Fruit fly (Drosophila melanogaster) whole organism, embryonic: Measurements from ENCODE around the gene PIG-T.
A peak's percentile ranks its signal among the peaks of the same experiment; 100 is the strongest.

ENCODE experiments used
- ATbp ChIP-seq: fragments of 200-800 bp; sonication (Bioruptor generic); optimal IDR thresholded peaks from 2 replicates; lab custom pipeline; 2017; ENCODE audit warnings: missing biosample characterization, mild to moderate bottlenecking, missing genetic modification characterization, missing genetic modification reagents
- BEAF-32 ChIP-seq: fragments of 200-800 bp; sonication (Bioruptor generic); optimal IDR thresholded peaks from 3 replicates; lab custom pipeline; 2017; ENCODE audit warnings: missing biosample characterization, missing genetic modification characterization, mild to moderate bottlenecking, moderate library complexity, missing genetic modification reagents
- CG10654 ChIP-seq: fragments of 200-800 bp; sonication (Bioruptor generic); optimal IDR thresholded peaks from 2 replicates; lab custom pipeline; 2016; ENCODE audit warnings: missing biosample characterization, missing genetic modification characterization
- CG13287 ChIP-seq: fragments of 200-800 bp; sonication (Bioruptor generic); IDR thresholded peaks from 2 replicates; pipeline ENCODE4 v1.3.6; 2022; ENCODE audit warnings: missing biosample characterization, missing genetic modification characterization; ENCODE audit not compliant: partially characterized antibody
- CG13624 ChIP-seq: fragments of 200-800 bp; sonication (Bioruptor generic); optimal IDR thresholded peaks from 2 replicates; lab custom pipeline; 2016; ENCODE audit warnings: missing biosample characterization, missing genetic modification characterization
- CG15514 ChIP-seq: fragments of 200-800 bp; sonication (Bioruptor generic); optimal IDR thresholded peaks from 3 replicates; lab custom pipeline; 2017; ENCODE audit warnings: missing biosample characterization, missing genetic modification characterization, mild to moderate bottlenecking, moderate library complexity, missing genetic modification reagents
- CG1602 ChIP-seq: fragments of 200-800 bp; sonication (Bioruptor generic); optimal IDR thresholded peaks from 3 replicates; lab custom pipeline; 2016; ENCODE audit warnings: missing biosample characterization, missing genetic modification characterization
- CG17829 ChIP-seq: fragments of 200-800 bp; optimal IDR thresholded peaks from 2 replicates; lab custom pipeline; 2019; ENCODE audit warnings: missing biosample characterization, mild to moderate bottlenecking, missing genetic modification characterization, moderate library complexity
- CG1832 ChIP-seq: fragments of 200-800 bp; sonication (Bioruptor generic); optimal IDR thresholded peaks from 2 replicates; lab custom pipeline; 2017; ENCODE audit warnings: missing biosample characterization, mild to moderate bottlenecking, missing genetic modification characterization, inconsistent platforms
- CG31224 ChIP-seq: fragments of 200-800 bp; sonication (Bioruptor generic); IDR thresholded peaks from 2 replicates; pipeline ENCODE4 v1.3.6; 2022; ENCODE audit warnings: missing biosample characterization, missing genetic modification characterization
- CG3726 ChIP-seq: fragments of 200-800 bp; sonication (Bioruptor generic); IDR thresholded peaks from 3 replicates; pipeline ENCODE4, ENCODE4 v1.3.6; 2022; ENCODE audit warnings: missing biosample characterization, missing genetic modification characterization
- CG3838 ChIP-seq: fragments of 200-800 bp; sonication (Bioruptor generic); optimal IDR thresholded peaks from 3 replicates; lab custom pipeline; 2016; ENCODE audit warnings: missing biosample characterization, missing genetic modification characterization
- CG5953 ChIP-seq: fragments of 200-800 bp; sonication (Bioruptor generic); IDR thresholded peaks from 2 replicates; pipeline ENCODE4 v1.3.6; 2022; ENCODE audit warnings: missing biosample characterization, missing genetic modification characterization
- CG6254 ChIP-seq: fragments of 200-800 bp; sonication (Bioruptor generic); optimal IDR thresholded peaks from 3 replicates; lab custom pipeline; 2017; ENCODE audit warnings: mild to moderate bottlenecking, missing biosample characterization, missing genetic modification reagents, missing genetic modification characterization
- CG7357 ChIP-seq: fragments of 200-800 bp; sonication (Bioruptor generic); IDR thresholded peaks from 3 replicates; pipeline ENCODE4 v1.3.6; 2022; ENCODE audit warnings: missing biosample characterization, missing genetic modification characterization
- CG7786 ChIP-seq: fragments of 200-800 bp; sonication (Bioruptor generic); optimal IDR thresholded peaks from 2 replicates; lab custom pipeline; 2016; ENCODE audit warnings: missing biosample characterization, missing genetic modification characterization
- D19A ChIP-seq: fragments of 200-800 bp; optimal IDR thresholded peaks from 3 replicates; lab custom pipeline; 2019; ENCODE audit warnings: missing biosample characterization, mild to moderate bottlenecking, missing genetic modification characterization, moderate library complexity
- Dll ChIP-seq: fragments of 200-800 bp; sonication (Bioruptor generic); IDR thresholded peaks from 4 replicates; pipeline ENCODE4 v1.3.6; 2022; ENCODE audit warnings: missing biosample characterization, missing genetic modification characterization; ENCODE audit not compliant: partially characterized antibody
- Kr ChIP-seq: fragments of 200-800 bp; sonication (Bioruptor generic); optimal IDR thresholded peaks from 2 replicates; lab custom pipeline; 2017; ENCODE audit warnings: missing biosample characterization, mild to moderate bottlenecking, missing genetic modification characterization
- Lim3 ChIP-seq: fragments of 200-800 bp; sonication (Bioruptor generic); IDR thresholded peaks from 2 replicates; pipeline ENCODE4 v1.3.6; 2022; ENCODE audit warnings: missing biosample characterization, missing genetic modification characterization
- NC2β ChIP-seq: fragments of 200-800 bp; sonication (Bioruptor generic); optimal IDR thresholded peaks from 2 replicates; lab custom pipeline; 2016; ENCODE audit warnings: missing biosample characterization, missing genetic modification characterization
- NfI ChIP-seq: fragments of 200-800 bp; sonication (Bioruptor generic); optimal IDR thresholded peaks from 3 replicates; lab custom pipeline; 2018; ENCODE audit warnings: missing biosample characterization, mild to moderate bottlenecking, missing genetic modification characterization, moderate library complexity
- Poxn ChIP-seq: fragments of 200-800 bp; sonication (Bioruptor generic); IDR thresholded peaks from 2 replicates; pipeline ENCODE4 v1.3.6; 2022; ENCODE audit warnings: missing biosample characterization, missing genetic modification characterization
- Ssrp ChIP-seq: fragments of 200-800 bp; sonication (Bioruptor generic); optimal IDR thresholded peaks from 2 replicates; lab custom pipeline; 2018; ENCODE audit warnings: missing biosample characterization, mild to moderate bottlenecking, missing genetic modification characterization, moderate library complexity
- Tbp ChIP-seq: fragments of >200 bp; optimal IDR thresholded peaks from 2 replicates; lab custom pipeline; 2018; ENCODE audit warnings: missing biosample characterization, missing genetic modification characterization
- Trl ChIP-seq, 3 experiments: fragments of >200 bp in 2 of 3; fragments of 200-800 bp in 1 of 3; sonication (Bioruptor generic) in 1 of 3; optimal IDR thresholded peaks; 2 replicates in 1 of 3; 3 replicates in 2 of 3; lab custom pipeline; 2016 to 2017; ENCODE audit warnings: missing biosample characterization in 1 of 3, missing genetic modification characterization in 1 of 3
- ase ChIP-seq: fragments of 200-800 bp; sonication (Bioruptor generic); IDR thresholded peaks from 3 replicates; pipeline ENCODE4 v1.3.6; 2022; ENCODE audit warnings: missing biosample characterization, missing genetic modification characterization
- bigmax ChIP-seq: fragments of 200-800 bp; sonication (Bioruptor generic); optimal IDR thresholded peaks from 2 replicates; lab custom pipeline; 2018; ENCODE audit warnings: missing biosample characterization, mild to moderate bottlenecking, missing genetic modification characterization
- cad ChIP-seq: fragments of >200 bp; optimal IDR thresholded peaks from 2 replicates; lab custom pipeline; 2017; ENCODE audit warnings: missing biosample characterization, missing genetic modification characterization
- disco-r ChIP-seq: fragments of 200-800 bp; sonication (Bioruptor generic); optimal IDR thresholded peaks from 2 replicates; lab custom pipeline; 2016; ENCODE audit warnings: missing biosample characterization, missing genetic modification characterization
- dm ChIP-seq: fragments of 200-800 bp; sonication (Bioruptor generic); optimal IDR thresholded peaks from 3 replicates; lab custom pipeline; 2016; ENCODE audit warnings: missing biosample characterization, missing genetic modification characterization
- dmrt11E ChIP-seq: fragments of 200-800 bp; sonication (Bioruptor generic); optimal IDR thresholded peaks from 3 replicates; lab custom pipeline; 2018; ENCODE audit warnings: missing biosample characterization, mild to moderate bottlenecking, missing genetic modification characterization, moderate library complexity
- gem ChIP-seq: fragments of 200-800 bp; sonication (Bioruptor generic); optimal IDR thresholded peaks from 2 replicates; lab custom pipeline; 2019; ENCODE audit warnings: missing biosample characterization, mild to moderate bottlenecking, missing genetic modification characterization, moderate library complexity
- hkb ChIP-seq, 2 experiments: fragments of 200-800 bp in 1 of 2; fragments of >200 bp in 1 of 2; sonication (Bioruptor generic) in 1 of 2; IDR thresholded peaks in 1 of 2; optimal IDR thresholded peaks in 1 of 2; 2 replicates each; pipeline versions ENCODE4 v1.3.6 to Lab custom; 2017 to 2022; ENCODE audit warnings: missing biosample characterization in 1 of 2, missing genetic modification characterization in 1 of 2
- knrl ChIP-seq: fragments of 200-800 bp; sonication (Bioruptor generic); IDR thresholded peaks from 3 replicates; pipeline ENCODE4 v1.3.6; 2022; ENCODE audit warnings: missing biosample characterization, missing genetic modification characterization; ENCODE audit not compliant: partially characterized antibody
- lab ChIP-seq: fragments of 200-800 bp; sonication (Bioruptor generic); optimal IDR thresholded peaks from 3 replicates; lab custom pipeline; 2017; ENCODE audit warnings: missing biosample characterization, missing genetic modification characterization, mild to moderate bottlenecking, moderate library complexity, missing genetic modification reagents
- lola ChIP-seq, 3 experiments: fragments of >200 bp in 2 of 3; fragments of 200-800 bp in 1 of 3; sonication (Bioruptor generic) in 1 of 3; optimal IDR thresholded peaks; 2 replicates each; lab custom pipeline; 2017 to 2019; ENCODE audit warnings: missing biosample characterization in 3 of 3, missing genetic modification characterization in 3 of 3, mild to moderate bottlenecking in 1 of 3, moderate library complexity in 1 of 3
- mam ChIP-seq: fragments of 200-800 bp; sonication (Bioruptor generic); optimal IDR thresholded peaks from 3 replicates; lab custom pipeline; 2016; ENCODE audit warnings: missing biosample characterization, missing genetic modification characterization
- org-1 ChIP-seq: fragments of 200-800 bp; sonication (Bioruptor generic); optimal IDR thresholded peaks from 2 replicates; lab custom pipeline; 2017; ENCODE audit warnings: missing biosample characterization, missing genetic modification characterization
- pros ChIP-seq: fragments of 200-800 bp; sonication (Bioruptor generic); optimal IDR thresholded peaks from 3 replicates; lab custom pipeline; 2019; ENCODE audit warnings: missing biosample characterization, mild to moderate bottlenecking, missing genetic modification characterization, moderate library complexity
- psq ChIP-seq: fragments of 200-800 bp; sonication (Bioruptor generic); optimal IDR thresholded peaks from 2 replicates; lab custom pipeline; 2017; ENCODE audit warnings: missing biosample characterization, missing genetic modification characterization
- seq ChIP-seq: fragments of 200-800 bp; sonication (Bioruptor generic); IDR thresholded peaks from 2 replicates; pipeline ENCODE4 v1.3.6; 2022; ENCODE audit warnings: missing biosample characterization, missing genetic modification characterization
- tna ChIP-seq: fragments of 200-800 bp; sonication (Bioruptor generic); IDR thresholded peaks from 2 replicates; pipeline ENCODE4 v1.3.6; 2022; ENCODE audit warnings: missing biosample characterization, missing genetic modification characterization; ENCODE audit not compliant: partially characterized antibody
- ttk ChIP-seq: fragments of 200-800 bp; sonication (Bioruptor generic); IDR thresholded peaks from 2 replicates; pipeline ENCODE4 v2.1.2; 2022; ENCODE audit warnings: missing biosample characterization, missing genetic modification characterization
- tup ChIP-seq: fragments of 200-800 bp; sonication (Bioruptor generic); optimal IDR thresholded peaks from 2 replicates; lab custom pipeline; 2016; ENCODE audit warnings: missing biosample characterization, mild to moderate bottlenecking, missing genetic modification characterization, moderate library complexity
- usp ChIP-seq: fragments of >200 bp; optimal IDR thresholded peaks from 2 replicates; lab custom pipeline; 2017; ENCODE audit warnings: missing biosample characterization, missing genetic modification characterization
- wdn ChIP-seq: fragments of 200-800 bp; sonication (Bioruptor generic); IDR thresholded peaks from 2 replicates; pipeline ENCODE4 v1.3.6; 2022; ENCODE audit warnings: missing biosample characterization, missing genetic modification characterization

PIG-T gene

dm6 chrX:8398177-8399018 lies 8.7 kb downstream of the PIG-T start, which contains the start of gene CG10555 (continued):
- TF ChIP-seq CG13624 (GFP tag; lab: Kevin White, UChicago) = peak; percentile 76
- peak; percentile 47 for TF ChIP-seq CG15514 (GFP tag; lab: Kevin White, UChicago)
- peak; percentile 75 for TF ChIP-seq CG17829 (tag; lab: Kevin White, UChicago)
- TF ChIP-seq Dll (GFP tag; lab: Robert Waterston, UW) = peak; percentile 69; the same call in 3 of the 4 replicates
- TF ChIP-seq ase (GFP tag; lab: Robert Waterston, UW) = peak; percentile 86
- peak; percentile 79 for TF ChIP-seq CG10654 (GFP tag; lab: Kevin White, UChicago)
- TF ChIP-seq Lim3 (GFP tag; lab: Robert Waterston, UW) = no peak
- TF ChIP-seq lola (GFP tag; optimal IDR thresholded peaks at IDR 0.05; lab: Kevin White, UChicago) = peak in 1 of 3 experiments; percentile 96
- peak; percentile 79 for TF ChIP-seq lab
- TF ChIP-seq Kr (GFP tag; lab: Kevin White, UChicago) = no peak
- peak; percentile 75 for TF ChIP-seq CG13287 (GFP tag; lab: Robert Waterston, UW)
- TF ChIP-seq psq (GFP tag; lab: Kevin White, UChicago) = no peak
- TF ChIP-seq CG7357 = peak; percentile 86
- TF ChIP-seq NfI (GFP tag; lab: Kevin White, UChicago) = peak; percentile 83
- TF ChIP-seq CG3726 (GFP tag; lab: Robert Waterston, UW) = peak; percentile 74
- peak; percentile 53 for TF ChIP-seq BEAF-32 (GFP tag; lab: Kevin White, UChicago)
- no peak for TF ChIP-seq CG1832
- TF ChIP-seq NC2β (GFP tag; lab: Kevin White, UChicago) = peak; percentile 93
- TF ChIP-seq disco-r = peak; percentile 88
- peak; percentile 59 for TF ChIP-seq mam (GFP tag; lab: Kevin White, UChicago)
- peak; percentile 90 for TF ChIP-seq CG1602 (GFP tag; lab: Kevin White, UChicago)
- TF ChIP-seq Trl (optimal IDR thresholded peaks at IDR 0.05; lab: Kevin White, UChicago) = no peak
- peak; percentile 88 for TF ChIP-seq Trl (GFP tag; optimal IDR thresholded peaks at IDR 0.05; lab: Kevin White, UChicago)
- peak; percentile 70; the same call in 1 of the 2 replicates for TF ChIP-seq CG31224
- peak; percentile 60; the same call in 1 of the 2 replicates for TF ChIP-seq Poxn (GFP tag; lab: Robert Waterston, UW)
- TF ChIP-seq knrl (GFP tag; lab: Robert Waterston, UW) = peak; percentile 91
- peak; percentile 79 for TF ChIP-seq ttk (GFP tag; lab: Robert Waterston, UW)
- TF ChIP-seq wdn (GFP tag; lab: Robert Waterston, UW) = peak; percentile 83
- TF ChIP-seq seq (GFP tag; lab: Robert Waterston, UW) = peak; percentile 80
- peak; percentile 75 for TF ChIP-seq CG5953 (GFP tag; lab: Robert Waterston, UW)
- peak; percentile 24 for TF ChIP-seq org-1 (GFP tag; lab: Kevin White, UChicago)
- TF ChIP-seq cad = no peak
- peak; percentile 69 for TF ChIP-seq tna (GFP tag; lab: Robert Waterston, UW)
- no peak for TF ChIP-seq pros (GFP tag; lab: Kevin White, UChicago)
- TF ChIP-seq hkb (optimal IDR thresholded peaks at IDR 0.05; lab: Kevin White, UChicago) = peak; percentile 95
- peak; percentile 82 for TF ChIP-seq hkb (GFP tag; IDR thresholded peaks at IDR 0.05; lab: Robert Waterston, UW)
- no peak for TF ChIP-seq bigmax (GFP tag; lab: Kevin White, UChicago)
- TF ChIP-seq Ssrp = peak; percentile 93
- no peak for TF ChIP-seq CG3838 (GFP tag; lab: Kevin White, UChicago)
- TF ChIP-seq gem (tag; lab: Kevin White, UChicago) = peak; percentile 96
- TF ChIP-seq CG7786 (GFP tag; lab: Kevin White, UChicago) = peak; percentile 91
- peak; percentile 43 for TF ChIP-seq ATbp (GFP tag; lab: Kevin White, UChicago)
- TF ChIP-seq Tbp = no peak
- TF ChIP-seq usp = no peak
- peak; percentile 22 for TF ChIP-seq D19A (tag; lab: Kevin White, UChicago)
- peak; percentile 83 for TF ChIP-seq tup (GFP tag; lab: Kevin White, UChicago)
- TF ChIP-seq CG6254 = peak; percentile 99
- peak; percentile 97 for TF ChIP-seq dmrt11E (tag; lab: Kevin White, UChicago)
- TF ChIP-seq dm = peak; percentile 83
